Comparison of ENCODE assay signal across 3 worm cellular contexts in genomic region chrV:10859048-10859637, ce11.
TF ChIP-seq lines count a peak whose summit lies in the region.

No protein-coding gene starts in this region.

TF ChIP-seq in whole organism, L1 larva, 84 proteins besides CTCF, POLR2A, EP300 and RAD21 (continued from another document):
- peak in 3 of 6 experiments; percentile 8 to 42 (median 32) for TF ChIP-seq elt-3 (tag; optimal IDR thresholded peaks at IDR 0.05; lab: Kevin White, UChicago)
- TF ChIP-seq mep-1 (tag; optimal IDR thresholded peaks at IDR 0.05; lab: Kevin White, UChicago): peak; percentile 10
- 0 out of 2 replicates have a peak, but pooled peaks have one; percentile 5 for TF ChIP-seq nhr-19 (GFP tag; conservative IDR thresholded peaks at IDR 0.05; lab: Robert Waterston, UW)
- no peak for TF ChIP-seq fkh-10 (GFP tag; optimal IDR thresholded peaks at IDR 0.05; lab: Kevin White, UChicago)
- TF ChIP-seq grh-1 (GFP tag; IDR thresholded peaks at IDR 0.05; lab: Robert Waterston, UW): no peak

TF ChIP-seq in whole organism, L3 larva, 47 proteins besides CTCF, POLR2A, EP300 and RAD21 (continued from another document):
- TF ChIP-seq nhr-25 (tag; optimal IDR thresholded peaks at IDR 0.05; lab: Kevin White, UChicago): peak; percentile 40

TF ChIP-seq in whole organism, L4 larva, 104 proteins besides CTCF, POLR2A, EP300 and RAD21 (continued from another document):
- TF ChIP-seq nhr-28 (tag; optimal IDR thresholded peaks at IDR 0.05; lab: Kevin White, UChicago): no peak
- TF ChIP-seq daf-16 (GFP tag; optimal IDR thresholded peaks at IDR 0.05; lab: Kevin White, UChicago): no peak
- TF ChIP-seq daf-16 (tag; optimal IDR thresholded peaks at IDR 0.05; lab: Kevin White, UChicago): peak; percentile 77
- TF ChIP-seq duxl-1 (tag; optimal IDR thresholded peaks at IDR 0.05; lab: Kevin White, UChicago; ENCODE audit: poor library complexity): no peak
- TF ChIP-seq php-3 (GFP tag; IDR thresholded peaks at IDR 0.05; lab: Robert Waterston, UW): 0 out of 2 replicates have a peak, but pooled peaks have one; percentile 39
- TF ChIP-seq Y5F2A.4 (GFP tag; optimal IDR thresholded peaks at IDR 0.05; lab: Kevin White, UChicago): no peak
- TF ChIP-seq unc-62 (GFP tag; optimal IDR thresholded peaks at IDR 0.05 in 1 of 2; lab: Kevin White, UChicago): peak in 1 of 2 experiments; percentile 71
- TF ChIP-seq unc-62 (tag; optimal IDR thresholded peaks at IDR 0.05; lab: Kevin White, UChicago): no peak
- no peak for TF ChIP-seq fos-1 (tag; optimal IDR thresholded peaks at IDR 0.05; lab: Kevin White, UChicago)
TF ChIP-seq in whole organism, L4 larva: peak in this region for 8.
